Worm (Caenorhabditis elegans): ENCODE results near the gene C16C8.5.

Gene C16C8.5

DNA sequence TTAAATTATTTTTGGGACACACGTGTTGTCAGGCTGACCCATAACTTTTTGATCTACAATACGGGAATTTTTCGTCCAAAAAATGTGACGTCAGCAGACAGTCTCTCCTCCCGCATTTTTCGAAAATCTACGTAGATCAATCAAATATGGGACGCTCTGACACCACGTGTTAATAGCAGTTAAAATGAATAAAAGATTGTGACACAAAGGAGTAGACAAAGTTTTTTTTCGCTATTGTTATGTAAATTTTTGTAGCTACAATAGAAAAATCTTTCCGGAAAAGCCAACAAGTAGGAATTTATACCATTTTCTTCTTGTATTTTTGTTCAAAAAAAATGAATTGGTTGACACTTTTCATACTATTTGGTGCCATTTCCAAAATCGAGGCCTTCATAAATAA, 3.8 kb downstream of the C16C8.5 start, which contains the start of gene C16C8.27:
C16C8.27 (plus strand) TSS at position 301 of the 400 bp plus-strand sequence.
- no peak for TF ChIP-seq ets-7 (tag; optimal IDR thresholded peaks at IDR 0.05)
- TF ChIP-seq hmbx-1 (tag; optimal IDR thresholded peaks at IDR 0.05) = no peak
- TF ChIP-seq aly-1 (tag; optimal IDR thresholded peaks at IDR 0.05) = no peak
- no peak for TF ChIP-seq ceh-13 (GFP tag; optimal IDR thresholded peaks at IDR 0.05)
- no peak for TF ChIP-seq hmg-4 (GFP tag; optimal IDR thresholded peaks at IDR 0.05)
- no peak for TF ChIP-seq flt-1 (GFP tag; IDR thresholded peaks at IDR 0.05)
- no peak for TF ChIP-seq tra-4 (tag; optimal IDR thresholded peaks at IDR 0.05)
- no peak for TF ChIP-seq B0310.2 (tag; optimal IDR thresholded peaks at IDR 0.05)
- TF ChIP-seq hnd-1 (tag; optimal IDR thresholded peaks at IDR 0.05) = no peak
- no peak for TF ChIP-seq ama-1 (optimal IDR thresholded peaks at IDR 0.05)
- TF ChIP-seq F13C5.2 (tag; optimal IDR thresholded peaks at IDR 0.05) = no peak
- TF ChIP-seq sea-1 (GFP tag; conservative IDR thresholded peaks at IDR 0.05) = no peak
- TF ChIP-seq ceh-36 (tag; optimal IDR thresholded peaks at IDR 0.05) = no peak
- no peak for TF ChIP-seq pes-1 (GFP tag; IDR thresholded peaks at IDR 0.05)
- no peak for TF ChIP-seq tbx-37 (GFP tag; conservative IDR thresholded peaks at IDR 0.05)
- no peak for TF ChIP-seq scrt-1 (GFP tag; IDR thresholded peaks at IDR 0.05)

DNA sequence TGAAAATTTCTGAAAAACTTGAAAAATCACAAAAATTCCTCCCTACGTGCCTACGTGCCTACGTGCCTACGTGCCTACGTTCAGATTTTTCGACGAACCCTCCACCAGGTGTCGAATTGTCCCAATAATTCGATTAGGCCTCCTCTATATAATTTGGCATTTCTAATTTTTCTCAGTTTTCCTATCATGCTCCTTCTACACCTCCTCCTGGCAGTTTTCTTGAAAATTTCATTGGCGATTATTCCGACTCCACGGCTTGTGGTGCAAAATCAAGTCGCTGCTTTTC, 4.6 kb downstream of the C16C8.5 start, which contains the start of gene C16C8.17:
C16C8.17 (plus strand) TSS at position 187 of the 286 bp plus-strand sequence.
- TF ChIP-seq tbx-37 (GFP tag; conservative IDR thresholded peaks at IDR 0.05) = no peak
- TF ChIP-seq ceh-13 (GFP tag; optimal IDR thresholded peaks at IDR 0.05) = no peak
- no peak for TF ChIP-seq ets-7 (tag; optimal IDR thresholded peaks at IDR 0.05)
- no peak for TF ChIP-seq B0310.2 (tag; optimal IDR thresholded peaks at IDR 0.05)
- TF ChIP-seq aly-1 (tag; optimal IDR thresholded peaks at IDR 0.05) = no peak
- no peak for TF ChIP-seq pes-1 (GFP tag; IDR thresholded peaks at IDR 0.05)
- no peak for TF ChIP-seq hnd-1 (tag; optimal IDR thresholded peaks at IDR 0.05)
- TF ChIP-seq hmg-4 (GFP tag; optimal IDR thresholded peaks at IDR 0.05) = no peak
- TF ChIP-seq scrt-1 (GFP tag; IDR thresholded peaks at IDR 0.05) = no peak
- no peak for TF ChIP-seq F13C5.2 (tag; optimal IDR thresholded peaks at IDR 0.05)
- TF ChIP-seq ama-1 (optimal IDR thresholded peaks at IDR 0.05) = no peak
- no peak for TF ChIP-seq flt-1 (GFP tag; IDR thresholded peaks at IDR 0.05)
- no peak for TF ChIP-seq ceh-36 (tag; optimal IDR thresholded peaks at IDR 0.05)
- TF ChIP-seq hmbx-1 (tag; optimal IDR thresholded peaks at IDR 0.05) = no peak

DNA sequence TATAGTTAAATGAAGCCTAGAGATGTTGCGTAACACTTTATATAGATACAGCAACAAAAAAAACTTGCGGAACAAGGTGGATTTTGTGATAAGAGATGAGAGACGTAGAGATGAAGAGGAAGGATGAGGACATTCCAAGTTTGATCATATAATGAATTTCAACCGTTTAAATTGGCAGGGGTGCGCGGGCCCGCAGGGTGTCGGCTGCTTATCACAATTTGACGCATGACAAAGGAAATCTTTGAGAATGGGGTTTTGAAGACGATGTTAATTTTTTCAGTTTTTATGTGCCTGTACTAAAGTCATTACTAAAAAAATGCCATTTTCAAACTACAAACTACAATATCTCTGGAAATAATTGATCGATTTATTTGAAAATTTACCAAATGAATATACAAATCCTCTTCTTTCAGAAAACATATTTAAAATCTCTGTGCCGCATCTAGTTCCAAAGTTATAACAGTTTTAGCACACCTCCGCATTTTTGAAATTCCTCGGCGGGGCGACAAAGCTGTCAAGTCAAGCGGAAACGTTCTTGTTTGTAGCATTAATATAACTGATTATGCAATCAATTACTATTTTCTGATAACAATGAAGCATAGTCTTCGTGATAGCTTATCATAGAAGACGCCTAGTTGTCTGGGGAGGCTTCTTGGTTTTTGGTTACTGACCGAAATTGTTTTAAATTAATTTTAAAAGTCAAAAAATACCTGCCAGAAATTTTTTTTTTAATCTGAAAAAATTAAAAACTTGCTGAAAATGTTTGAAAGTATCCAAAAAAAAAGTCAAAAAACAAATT, 5.1 kb downstream of the C16C8.5 start:
- TF ChIP-seq tbx-11 (GFP tag; IDR thresholded peaks at IDR 0.05) (no peak), ceh-36 (tag; optimal IDR thresholded peaks at IDR 0.05) (no peak), tbx-37 (GFP tag; conservative IDR thresholded peaks at IDR 0.05) (no peak), hnd-1 (tag; optimal IDR thresholded peaks at IDR 0.05) (no peak), ets-7 (tag; optimal IDR thresholded peaks at IDR 0.05) (no peak), pes-1 (GFP tag; IDR thresholded peaks at IDR 0.05) (no peak), hmg-4 (GFP tag; optimal IDR thresholded peaks at IDR 0.05) (no peak), B0310.2 (tag; optimal IDR thresholded peaks at IDR 0.05) (no peak), scrt-1 (GFP tag; IDR thresholded peaks at IDR 0.05) (no peak)

DNA sequence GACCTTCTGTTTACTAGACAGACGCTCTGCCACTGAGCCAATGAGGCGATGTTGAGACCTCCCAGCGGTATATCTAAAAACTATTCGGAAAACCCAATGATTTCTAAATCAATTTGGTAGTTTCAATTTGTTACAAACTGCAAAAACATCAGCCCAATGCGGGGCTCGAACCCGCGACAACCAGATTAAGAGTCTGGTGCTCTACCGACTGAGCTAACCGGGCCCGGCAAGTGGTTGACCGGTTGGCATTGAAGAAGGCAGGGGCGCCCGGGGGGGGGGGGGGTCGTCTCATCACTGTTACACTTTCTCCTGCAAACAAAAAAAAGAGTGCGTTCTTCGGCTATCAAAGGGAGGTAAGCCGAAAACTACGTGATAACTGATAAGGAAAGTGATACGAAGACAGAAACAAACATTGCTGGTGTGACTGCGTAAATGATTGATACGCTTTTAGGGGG, 5.9 kb downstream of the C16C8.5 start:
- TF ChIP-seq hnd-1 (tag; optimal IDR thresholded peaks at IDR 0.05) = peak; percentile 62
- TF ChIP-seq tbx-37 (GFP tag; conservative IDR thresholded peaks at IDR 0.05) = peak; percentile 48
- peak; percentile 71 for TF ChIP-seq hmg-4 (GFP tag; optimal IDR thresholded peaks at IDR 0.05)
- no peak for TF ChIP-seq hmbx-1 (tag; optimal IDR thresholded peaks at IDR 0.05)
- no peak for TF ChIP-seq tra-4 (tag; optimal IDR thresholded peaks at IDR 0.05)
- TF ChIP-seq aly-1 (tag; optimal IDR thresholded peaks at IDR 0.05) = peak; percentile 67
- TF ChIP-seq ceh-36 (tag; optimal IDR thresholded peaks at IDR 0.05) = peak; percentile 76
- peak; percentile 84 for TF ChIP-seq pes-1 (GFP tag; IDR thresholded peaks at IDR 0.05)
- TF ChIP-seq ama-1 (optimal IDR thresholded peaks at IDR 0.05) = no peak
- peak; percentile 39 for TF ChIP-seq ets-7 (tag; optimal IDR thresholded peaks at IDR 0.05)
- peak; percentile 70 for TF ChIP-seq B0310.2 (tag; optimal IDR thresholded peaks at IDR 0.05)
- TF ChIP-seq sea-1 (GFP tag; conservative IDR thresholded peaks at IDR 0.05) = peak; percentile 52; the same call in 1 of the 2 replicates
- peak; percentile 74 for TF ChIP-seq scrt-1 (GFP tag; IDR thresholded peaks at IDR 0.05)
- TF ChIP-seq tbx-11 (GFP tag; IDR thresholded peaks at IDR 0.05) = peak; percentile 67
- peak; percentile 35 for TF ChIP-seq ceh-13 (GFP tag; optimal IDR thresholded peaks at IDR 0.05)
- TF ChIP-seq F13C5.2 (tag; optimal IDR thresholded peaks at IDR 0.05) = peak; percentile 13
- TF ChIP-seq flt-1 (GFP tag; IDR thresholded peaks at IDR 0.05) = peak; percentile 73

DNA sequence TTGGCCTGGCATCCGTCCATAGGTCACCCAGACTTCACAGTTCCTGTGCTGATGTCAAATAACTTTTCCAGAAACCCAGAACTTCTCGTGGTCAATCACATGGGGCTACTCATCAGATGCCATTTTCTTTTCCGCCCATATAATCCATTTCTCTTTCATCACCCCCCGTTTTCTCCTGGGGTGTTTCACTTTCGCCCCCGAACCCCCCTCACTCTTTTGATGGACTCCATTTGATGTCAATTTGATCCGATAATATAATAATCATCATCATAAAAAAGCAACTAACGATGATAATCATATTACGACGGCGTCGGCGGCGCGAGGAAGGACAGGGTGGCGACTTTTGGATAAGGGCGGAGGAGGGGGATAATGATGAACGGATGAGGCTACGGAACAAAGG, 6.9 kb downstream of the C16C8.5 start:
- TF ChIP-seq ceh-13 (GFP tag; optimal IDR thresholded peaks at IDR 0.05) (no peak), ets-7 (tag; optimal IDR thresholded peaks at IDR 0.05) (no peak), flt-1 (GFP tag; IDR thresholded peaks at IDR 0.05) (no peak), ceh-36 (tag; optimal IDR thresholded peaks at IDR 0.05) (no peak), hmbx-1 (tag; optimal IDR thresholded peaks at IDR 0.05) (no peak), tbx-37 (GFP tag; conservative IDR thresholded peaks at IDR 0.05) (no peak), hmg-4 (GFP tag; optimal IDR thresholded peaks at IDR 0.05) (no peak), scrt-1 (GFP tag; IDR thresholded peaks at IDR 0.05) (no peak), tra-4 (tag; optimal IDR thresholded peaks at IDR 0.05) (no peak), aly-1 (tag; optimal IDR thresholded peaks at IDR 0.05) (no peak), pes-1 (GFP tag; IDR thresholded peaks at IDR 0.05) (no peak), tbx-11 (GFP tag; IDR thresholded peaks at IDR 0.05) (no peak)

DNA sequence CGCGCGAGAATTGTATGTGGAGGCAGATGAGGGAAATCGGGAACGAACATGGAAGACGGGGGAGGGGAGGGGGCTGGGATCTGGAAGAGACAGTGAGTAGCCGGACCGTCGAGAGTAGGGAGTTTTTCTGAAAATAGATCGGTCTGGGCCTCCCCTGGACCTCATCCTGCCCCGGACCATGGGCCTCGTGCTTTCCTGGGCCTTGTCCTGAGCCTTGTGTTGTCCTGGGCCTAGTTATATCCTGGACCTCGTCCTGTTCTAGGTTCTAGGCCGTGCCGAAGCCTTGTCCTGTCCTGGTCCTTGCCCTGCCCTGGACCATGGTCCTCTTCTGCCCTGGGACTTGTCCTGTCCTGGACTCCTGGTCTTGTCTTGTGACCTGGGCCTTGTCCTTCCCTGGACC, 7.8 kb downstream of the C16C8.5 start:
- TF ChIP-seq ets-7 (tag; optimal IDR thresholded peaks at IDR 0.05) (no peak), ceh-13 (GFP tag; optimal IDR thresholded peaks at IDR 0.05) (no peak), F13C5.2 (tag; optimal IDR thresholded peaks at IDR 0.05) (no peak), sea-1 (GFP tag; conservative IDR thresholded peaks at IDR 0.05) (no peak), ama-1 (optimal IDR thresholded peaks at IDR 0.05) (no peak), scrt-1 (GFP tag; IDR thresholded peaks at IDR 0.05) (no peak), hmbx-1 (tag; optimal IDR thresholded peaks at IDR 0.05) (no peak), tbx-11 (GFP tag; IDR thresholded peaks at IDR 0.05) (0 out of 2 replicates have a peak, but pooled peaks have one; percentile 21)

DNA sequence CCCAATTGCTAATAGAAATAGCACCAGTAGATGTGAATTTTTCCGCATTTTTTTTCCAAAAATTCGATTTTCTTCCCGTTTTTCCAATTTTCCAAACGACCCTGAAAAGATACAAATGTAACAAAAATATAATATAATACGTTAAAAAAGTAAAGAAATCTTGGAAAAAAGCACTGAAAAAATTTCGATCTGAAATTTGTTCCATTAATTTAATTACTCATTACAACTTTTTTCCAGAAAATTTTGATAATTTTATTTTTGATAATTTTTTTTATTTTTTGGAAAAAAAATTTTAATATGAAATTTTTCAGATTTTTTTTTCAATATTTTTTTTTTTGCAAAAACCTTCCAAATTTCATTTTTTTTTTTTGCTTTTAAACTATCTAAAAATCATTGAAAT, 8.8 kb downstream of the C16C8.5 start, which contains the start of gene skpo-2:
skpo-2 (minus strand) TSS at position 101 of the 400 bp plus-strand sequence.
- no peak for TF ChIP-seq hmg-4 (GFP tag; optimal IDR thresholded peaks at IDR 0.05)
- no peak for TF ChIP-seq ceh-13 (GFP tag; optimal IDR thresholded peaks at IDR 0.05)
- TF ChIP-seq ets-7 (tag; optimal IDR thresholded peaks at IDR 0.05) = no peak
- no peak for TF ChIP-seq ceh-36 (tag; optimal IDR thresholded peaks at IDR 0.05)
- TF ChIP-seq flt-1 (GFP tag; IDR thresholded peaks at IDR 0.05) = no peak
- no peak for TF ChIP-seq scrt-1 (GFP tag; IDR thresholded peaks at IDR 0.05)
- no peak for TF ChIP-seq ama-1 (optimal IDR thresholded peaks at IDR 0.05)
- TF ChIP-seq tra-4 (tag; optimal IDR thresholded peaks at IDR 0.05) = no peak
- no peak for TF ChIP-seq pes-1 (GFP tag; IDR thresholded peaks at IDR 0.05)
- no peak for TF ChIP-seq B0310.2 (tag; optimal IDR thresholded peaks at IDR 0.05)
- TF ChIP-seq tbx-37 (GFP tag; conservative IDR thresholded peaks at IDR 0.05) = no peak
- TF ChIP-seq aly-1 (tag; optimal IDR thresholded peaks at IDR 0.05) = no peak
- no peak for TF ChIP-seq tbx-11 (GFP tag; IDR thresholded peaks at IDR 0.05)
- no peak for TF ChIP-seq sea-1 (GFP tag; conservative IDR thresholded peaks at IDR 0.05)
- no peak for TF ChIP-seq hmbx-1 (tag; optimal IDR thresholded peaks at IDR 0.05)
- no peak for TF ChIP-seq hnd-1 (tag; optimal IDR thresholded peaks at IDR 0.05)
